Worm (Caenorhabditis elegans) whole organism, early embryonic: ENCODE measurements around the gene dbt-1.

ENCODE experiments used
- B0310.2 ChIP-seq: sonication (generic microtip); optimal IDR thresholded peaks from 2 replicates; lab custom pipeline; 2016; ENCODE audit warnings: mild to moderate bottlenecking, missing genetic modification characterization, missing compliant biosample characterization
- F13C5.2 ChIP-seq: sonication (generic microtip); optimal IDR thresholded peaks from 2 replicates; lab custom pipeline; 2017; ENCODE audit warnings: mild to moderate bottlenecking, missing genetic modification characterization, inconsistent platforms, missing compliant biosample characterization
- aly-1 ChIP-seq: sonication (generic microtip); optimal IDR thresholded peaks from 2 replicates; lab custom pipeline; 2016; ENCODE audit warnings: missing genetic modification characterization, missing compliant biosample characterization
- ama-1 ChIP-seq: fragments of 150-350 bp; optimal IDR thresholded peaks from 2 replicates; lab custom pipeline; 2014
- ceh-13 ChIP-seq: fragments of 200-800 bp; sonication (Bioruptor generic); optimal IDR thresholded peaks from 2 replicates; lab custom pipeline; 2018; ENCODE audit warnings: mild to moderate bottlenecking, missing genetic modification characterization, missing compliant biosample characterization
- ceh-36 ChIP-seq: sonication (generic microtip); optimal IDR thresholded peaks from 2 replicates; lab custom pipeline; 2016; ENCODE audit warnings: missing genetic modification characterization, inconsistent platforms, missing compliant biosample characterization
- ets-7 ChIP-seq: sonication (generic microtip); optimal IDR thresholded peaks from 2 replicates; lab custom pipeline; 2016; ENCODE audit warnings: missing genotype, missing genetic modification characterization, missing compliant biosample characterization
- flt-1 ChIP-seq: fragments of 200-800 bp; sonication (Bioruptor generic); IDR thresholded peaks from 2 replicates; pipeline ENCODE4 v1.3.6; 2022; ENCODE audit warnings: missing genetic modification characterization, missing compliant biosample characterization
- hmbx-1 ChIP-seq: sonication (generic microtip); optimal IDR thresholded peaks from 2 replicates; lab custom pipeline; 2016; ENCODE audit warnings: mild to moderate bottlenecking, missing genetic modification characterization, missing compliant biosample characterization
- hmg-4 ChIP-seq: fragments of 200-800 bp; sonication (Bioruptor generic); optimal IDR thresholded peaks from 2 replicates; lab custom pipeline; 2018; ENCODE audit warnings: mild to moderate bottlenecking, missing genetic modification characterization, missing compliant biosample characterization
- hnd-1 ChIP-seq: sonication (generic microtip); optimal IDR thresholded peaks from 2 replicates; lab custom pipeline; 2016; ENCODE audit warnings: missing genetic modification characterization, missing compliant biosample characterization
- pes-1 ChIP-seq: fragments of 200-800 bp; sonication (Bioruptor generic); IDR thresholded peaks from 2 replicates; pipeline ENCODE4 v1.3.6; 2022; ENCODE audit warnings: missing genetic modification reagents, missing genetic modification characterization, missing compliant biosample characterization
- scrt-1 ChIP-seq: fragments of 200-800 bp; sonication (Bioruptor generic); IDR thresholded peaks from 2 replicates; pipeline ENCODE4 v1.3.6; 2022; ENCODE audit warnings: missing genetic modification characterization, missing compliant biosample characterization
- sea-1 ChIP-seq: fragments of 200-800 bp; sonication (Bioruptor generic); conservative IDR thresholded peaks from 2 replicates; pipeline ENCODE4 v1.3.6; 2022; ENCODE audit warnings: missing genetic modification characterization, missing compliant biosample characterization
- tbx-11 ChIP-seq: fragments of 200-800 bp; sonication (Bioruptor generic); IDR thresholded peaks from 2 replicates; pipeline ENCODE4 v1.3.6; 2022; ENCODE audit warnings: missing genetic modification characterization, missing compliant biosample characterization
- tbx-37 ChIP-seq: fragments of 200-800 bp; sonication (Bioruptor generic); conservative IDR thresholded peaks from 2 replicates; pipeline ENCODE4 v1.3.6; 2022; ENCODE audit warnings: missing genetic modification reagents, missing genetic modification characterization, missing compliant biosample characterization
- tra-4 ChIP-seq: sonication (generic microtip); optimal IDR thresholded peaks from 2 replicates; lab custom pipeline; 2017; ENCODE audit warnings: missing genetic modification characterization, missing compliant biosample characterization

Gene dbt-1

ce11 chrII:7976308-7976707 lies 31.3 kb upstream of the dbt-1 start, which contains the start of gene DH11.5:
Gene DH11.5 (plus strand): TSS chrII:7976608.
- no peak for TF ChIP-seq pes-1 (GFP tag; lab: Robert Waterston, UW)
- TF ChIP-seq tbx-11 (GFP tag; lab: Robert Waterston, UW): no peak
- TF ChIP-seq ceh-13 (GFP tag; lab: Kevin White, UChicago): no peak
- TF ChIP-seq tra-4 (tag; lab: Kevin White, UChicago): no peak
- no peak for TF ChIP-seq sea-1
- TF ChIP-seq hmbx-1: no peak
- TF ChIP-seq B0310.2 (tag; lab: Kevin White, UChicago): no peak
- TF ChIP-seq hmg-4 (GFP tag; lab: Kevin White, UChicago): no peak
- TF ChIP-seq ama-1 (lab: Kevin White, UChicago): no peak
- no peak for TF ChIP-seq ets-7 (tag; lab: Kevin White, UChicago)
- TF ChIP-seq hnd-1: no peak
- TF ChIP-seq F13C5.2 (tag; lab: Kevin White, UChicago): no peak
- TF ChIP-seq aly-1 (tag; lab: Kevin White, UChicago): no peak
- no peak for TF ChIP-seq scrt-1 (GFP tag; lab: Robert Waterston, UW)
- no peak for TF ChIP-seq ceh-36 (tag; lab: Kevin White, UChicago)
- no peak for TF ChIP-seq tbx-37 (GFP tag; lab: Robert Waterston, UW)
- no peak for TF ChIP-seq flt-1 (GFP tag; lab: Robert Waterston, UW)

DNA sequence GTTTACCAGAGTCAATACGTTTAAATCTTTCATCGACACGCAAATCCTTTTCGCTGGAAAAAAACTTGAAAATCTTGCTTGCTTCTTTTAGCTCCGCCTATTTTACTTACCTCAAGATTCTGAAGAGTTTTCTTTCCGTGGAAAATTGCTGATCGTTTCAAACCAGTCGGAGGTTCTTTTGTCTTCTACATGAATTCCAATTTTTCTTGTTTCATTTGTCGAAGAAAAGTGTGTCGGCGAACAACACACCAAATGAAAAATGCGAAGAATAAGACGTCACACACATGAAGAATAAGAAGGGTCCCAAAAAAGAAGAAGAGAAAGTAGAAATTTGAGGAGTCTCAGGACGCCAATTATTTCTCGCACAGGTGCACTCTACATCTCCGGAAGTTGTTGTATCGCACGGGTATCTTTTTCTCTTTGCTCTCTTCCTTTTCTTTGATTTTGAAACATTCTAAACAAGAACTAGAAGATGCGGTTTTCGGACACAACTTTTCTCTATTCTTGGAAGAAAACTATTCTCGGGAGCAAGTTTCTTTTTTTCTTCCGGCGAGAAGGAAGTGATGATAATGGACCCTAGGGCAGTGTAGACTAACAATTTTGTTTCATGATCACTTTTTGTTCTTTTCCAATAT lies 29.3 kb upstream of the dbt-1 start:
- TF ChIP-seq sea-1: no peak

DNA sequence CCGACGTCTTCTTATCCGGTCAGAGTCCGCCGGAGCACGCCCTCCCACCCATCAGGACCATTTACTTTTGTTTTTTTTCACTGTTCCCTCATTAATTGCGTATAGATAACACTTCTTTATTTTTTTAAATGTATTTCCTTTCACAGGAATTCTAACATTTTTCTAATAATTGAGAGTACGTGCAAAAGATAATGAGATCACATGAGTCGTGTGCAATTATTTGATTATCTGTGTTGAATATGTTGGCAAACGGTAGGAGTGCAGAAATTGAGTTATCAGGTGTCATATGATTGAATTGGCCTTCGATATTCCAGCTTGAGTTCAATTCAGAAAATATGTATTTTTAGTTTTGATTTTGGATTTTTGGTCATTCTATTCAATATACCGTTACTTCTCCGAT lies 23.4 kb upstream of the dbt-1 start:
- no peak for TF ChIP-seq F13C5.2 (tag; lab: Kevin White, UChicago)
- no peak for TF ChIP-seq tbx-37 (GFP tag; lab: Robert Waterston, UW)
- no peak for TF ChIP-seq flt-1 (GFP tag; lab: Robert Waterston, UW)
- TF ChIP-seq hmg-4 (GFP tag; lab: Kevin White, UChicago): no peak
- TF ChIP-seq ets-7 (tag; lab: Kevin White, UChicago): no peak
- no peak for TF ChIP-seq tra-4 (tag; lab: Kevin White, UChicago)
- no peak for TF ChIP-seq ceh-13 (GFP tag; lab: Kevin White, UChicago)

DNA sequence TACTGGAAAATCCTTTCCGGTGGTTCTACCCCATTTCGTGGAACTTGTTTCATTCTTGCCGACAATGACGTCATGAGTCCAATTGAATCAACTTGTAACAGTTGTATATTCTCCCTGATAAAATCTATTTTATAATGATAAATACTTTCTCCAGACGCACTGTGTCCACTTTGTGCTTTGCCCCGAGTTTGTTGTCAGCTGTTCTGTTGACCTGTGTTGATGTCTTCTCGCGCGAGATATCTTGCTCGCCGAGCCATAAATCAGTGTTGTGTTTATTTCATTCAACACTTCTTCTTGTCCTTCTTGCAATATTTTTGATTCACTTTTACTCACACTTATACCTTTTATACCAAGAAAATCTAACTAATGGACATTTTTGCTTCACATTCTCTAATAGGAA lies 17.2 kb upstream of the dbt-1 start:
- TF ChIP-seq ets-7 (tag; lab: Kevin White, UChicago) (no peak), aly-1 (tag; lab: Kevin White, UChicago) (no peak)

DNA sequence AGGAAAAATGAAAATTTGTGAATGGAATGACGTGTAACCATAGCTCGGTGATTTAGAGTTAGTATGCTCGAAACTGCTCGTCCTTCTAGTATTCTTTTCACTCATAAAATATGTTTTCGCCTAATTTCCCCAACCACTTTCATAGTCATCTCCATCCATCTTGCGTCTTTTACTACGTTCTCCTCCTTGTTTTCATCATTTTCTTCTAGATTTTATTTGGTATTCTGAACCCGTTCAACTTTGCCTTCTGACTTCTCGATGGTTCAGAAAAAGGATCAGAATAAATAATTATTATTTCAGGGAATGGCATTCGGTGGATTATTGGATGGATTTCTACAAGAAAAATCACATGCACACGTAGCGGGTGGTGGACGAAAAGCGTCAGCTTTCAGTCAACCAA lies 13.5 kb upstream of the dbt-1 start, which contains the start of gene C04H4.1:
Gene C04H4.1, plus strand, starts transcription at position 301 of the 400 bp plus-strand sequence.
- TF ChIP-seq scrt-1 (GFP tag; lab: Robert Waterston, UW) (no peak), B0310.2 (tag; lab: Kevin White, UChicago) (no peak), ama-1 (lab: Kevin White, UChicago) (no peak), hnd-1 (no peak)

DNA sequence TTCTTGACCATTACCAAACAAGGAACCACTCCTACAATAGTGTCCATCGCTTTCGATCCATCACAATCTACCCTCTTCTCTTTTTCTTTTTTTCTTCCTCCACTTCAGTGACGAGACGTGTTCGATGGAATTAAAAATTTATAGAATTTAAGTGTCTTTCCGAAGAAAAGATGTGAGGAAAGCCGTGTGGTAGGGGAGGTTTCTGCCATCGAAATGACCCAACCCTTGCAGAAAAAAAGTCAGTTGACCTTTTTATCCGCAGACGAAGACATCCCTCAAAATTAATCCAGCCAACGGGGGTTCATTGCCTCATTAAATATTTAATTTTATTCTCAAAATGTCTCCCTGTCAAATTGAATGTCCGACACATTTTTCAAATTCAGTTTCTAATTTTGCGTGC lies 10.5 kb upstream of the dbt-1 start:
- TF ChIP-seq F13C5.2 (tag; lab: Kevin White, UChicago): no peak

- TF ChIP-seq ceh-13 (GFP tag; lab: Kevin White, UChicago) (no peak), sea-1 (no peak), flt-1 (GFP tag; lab: Robert Waterston, UW) (no peak), ets-7 (tag; lab: Kevin White, UChicago) (no peak), hmbx-1 (no peak)
Measured at ce11 chrII:7948278-7948677, 3.3 kb upstream of the dbt-1 start.

DNA sequence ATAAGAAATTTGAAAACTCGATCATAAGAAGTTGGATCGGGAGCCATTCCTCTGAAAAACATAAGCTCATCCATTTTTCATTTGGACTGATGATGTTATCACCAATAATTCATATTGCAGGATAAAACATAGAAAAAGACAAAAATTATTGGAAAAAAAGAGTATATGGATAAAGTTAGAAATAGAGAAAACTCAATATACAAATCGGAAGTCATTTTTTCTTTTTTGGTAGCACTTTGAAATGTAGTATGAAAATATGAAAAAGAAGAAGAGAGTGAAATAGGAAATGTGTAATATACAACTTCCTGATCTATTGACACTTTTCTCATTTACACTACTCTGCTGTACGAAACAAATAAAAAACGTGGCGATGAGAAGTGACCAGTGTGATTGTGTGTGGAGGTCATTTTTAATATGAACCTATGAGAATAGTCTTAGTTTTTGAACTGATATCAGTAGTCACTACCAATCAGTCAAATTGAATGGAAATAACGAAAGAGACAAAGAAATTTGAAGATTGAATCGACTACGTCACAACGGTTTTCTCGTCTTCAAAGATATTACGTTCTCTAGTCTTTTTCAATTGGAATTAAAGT lies 1.9 kb upstream of the dbt-1 start, which contains the start of gene ZK669.5:
Gene ZK669.5, minus strand, starts transcription at position 51 of the 596 bp plus-strand sequence.
- TF ChIP-seq pes-1 (GFP tag; lab: Robert Waterston, UW) (no peak), hnd-1 (no peak), scrt-1 (GFP tag; lab: Robert Waterston, UW) (no peak), tra-4 (tag; lab: Kevin White, UChicago) (no peak), tbx-37 (GFP tag; lab: Robert Waterston, UW) (no peak), aly-1 (tag; lab: Kevin White, UChicago) (no peak), B0310.2 (tag; lab: Kevin White, UChicago) (no peak), ama-1 (lab: Kevin White, UChicago) (no peak), ets-7 (tag; lab: Kevin White, UChicago) (no peak), ceh-36 (tag; lab: Kevin White, UChicago) (no peak), hmbx-1 (no peak), sea-1 (no peak)

- no peak for TF ChIP-seq hmg-4 (GFP tag; lab: Kevin White, UChicago)
- TF ChIP-seq pes-1 (GFP tag; lab: Robert Waterston, UW): no peak
- TF ChIP-seq tbx-37 (GFP tag; lab: Robert Waterston, UW): no peak
- TF ChIP-seq scrt-1 (GFP tag; lab: Robert Waterston, UW): no peak
- TF ChIP-seq aly-1 (tag; lab: Kevin White, UChicago): no peak
- no peak for TF ChIP-seq tra-4 (tag; lab: Kevin White, UChicago)
- no peak for TF ChIP-seq hnd-1
- no peak for TF ChIP-seq hmbx-1
- TF ChIP-seq flt-1 (GFP tag; lab: Robert Waterston, UW): no peak
- TF ChIP-seq ceh-13 (GFP tag; lab: Kevin White, UChicago): no peak
- TF ChIP-seq ama-1 (lab: Kevin White, UChicago): no peak
- no peak for TF ChIP-seq B0310.2 (tag; lab: Kevin White, UChicago)
- no peak for TF ChIP-seq tbx-11 (GFP tag; lab: Robert Waterston, UW)
- TF ChIP-seq ets-7 (tag; lab: Kevin White, UChicago): no peak
- no peak for TF ChIP-seq sea-1
- TF ChIP-seq F13C5.2 (tag; lab: Kevin White, UChicago): no peak
- no peak for TF ChIP-seq ceh-36 (tag; lab: Kevin White, UChicago)
Measured at ce11 chrII:7944333-7944744, 667 bp downstream of the dbt-1 start.
